Fruit fly (Drosophila melanogaster): ENCODE data around the gene Prosalpha2.
A peak's percentile ranks its signal among the peaks of the same experiment; 100 is the strongest.

The Prosalpha2 gene

DNA sequence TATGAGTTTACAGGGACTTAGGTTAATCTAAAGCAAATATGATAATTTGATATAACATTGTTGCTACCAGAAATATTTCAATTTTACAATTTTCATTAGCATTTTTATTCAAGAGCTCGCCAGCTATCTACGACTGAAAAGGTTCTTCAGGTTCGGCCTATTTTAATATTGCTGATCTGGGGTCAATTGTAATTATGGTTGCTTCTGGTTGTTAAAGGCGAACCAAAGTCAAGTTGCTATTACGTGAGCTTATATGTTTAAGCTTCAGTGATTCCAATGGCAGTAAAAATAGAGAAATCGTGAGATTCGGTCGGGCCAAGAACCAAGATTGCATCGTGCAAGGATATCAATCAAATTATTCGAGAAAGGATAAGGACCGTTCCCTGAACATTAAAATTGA is 4.8 kb downstream of the Prosalpha2 start, which contains the start of gene Desat2:
Desat2 (plus strand) TSS at position 301 of the 400 bp plus-strand sequence.
- no peak for TF ChIP-seq Dfd (GFP tag; optimal IDR thresholded peaks at IDR 0.05)
- TF ChIP-seq Hnf4 (GFP tag; optimal IDR thresholded peaks at IDR 0.05), result no peak
- TF ChIP-seq Rel (GFP tag; optimal IDR thresholded peaks at IDR 0.05), result no peak
- no peak for TF ChIP-seq Rel (tag; optimal IDR thresholded peaks at IDR 0.05)
- no peak for TF ChIP-seq CG9705 (GFP tag; optimal IDR thresholded peaks at IDR 0.05)
- no peak for TF ChIP-seq CG32264 (GFP tag; optimal IDR thresholded peaks at IDR 0.05)
- no peak for TF ChIP-seq h (GFP tag; optimal IDR thresholded peaks at IDR 0.05)
- no peak for TF ChIP-seq dl (GFP tag; optimal IDR thresholded peaks at IDR 0.05; ENCODE audit: insufficient read depth in 1 of 2, partially characterized antibody in 2 of 2)
- TF ChIP-seq ey (GFP tag; optimal IDR thresholded peaks at IDR 0.05), result no peak
- TF ChIP-seq Jra (GFP tag; optimal IDR thresholded peaks at IDR 0.05), result no peak
- no peak for TF ChIP-seq CrebA (GFP tag; optimal IDR thresholded peaks at IDR 0.05; ENCODE audit: borderline replicate concordance)
- TF ChIP-seq sage (GFP tag; optimal IDR thresholded peaks at IDR 0.05), result no peak

- TF ChIP-seq fru (GFP tag; optimal IDR thresholded peaks at IDR 0.05) (no peak), CG9705 (GFP tag; optimal IDR thresholded peaks at IDR 0.05) (no peak)
Measured at dm6 chr3R:12439039-12439400, 7.9 kb downstream of the Prosalpha2 start, which contains the start of the genes CG17207 and CG46427. TSS of gene CG17207 (minus strand) at chr3R:12439139. TSS of gene CG46427 (minus strand) at chr3R:12439139.

dm6 chr3R:12439401-12440143 is 8.5 kb downstream of the Prosalpha2 start, which contains the start of gene Desat1:
TSS of gene Desat1 (plus strand) at chr3R:12439600.
- TF ChIP-seq Dfd (GFP tag; optimal IDR thresholded peaks at IDR 0.05), result no peak
- TF ChIP-seq dsf (GFP tag; optimal IDR thresholded peaks at IDR 0.05; ENCODE audit: borderline replicate concordance), result peak; percentile 34
- peak; percentile 32 for TF ChIP-seq woc (GFP tag; optimal IDR thresholded peaks at IDR 0.05)
- peak; percentile 34 for TF ChIP-seq Jra (GFP tag; optimal IDR thresholded peaks at IDR 0.05)

DNA sequence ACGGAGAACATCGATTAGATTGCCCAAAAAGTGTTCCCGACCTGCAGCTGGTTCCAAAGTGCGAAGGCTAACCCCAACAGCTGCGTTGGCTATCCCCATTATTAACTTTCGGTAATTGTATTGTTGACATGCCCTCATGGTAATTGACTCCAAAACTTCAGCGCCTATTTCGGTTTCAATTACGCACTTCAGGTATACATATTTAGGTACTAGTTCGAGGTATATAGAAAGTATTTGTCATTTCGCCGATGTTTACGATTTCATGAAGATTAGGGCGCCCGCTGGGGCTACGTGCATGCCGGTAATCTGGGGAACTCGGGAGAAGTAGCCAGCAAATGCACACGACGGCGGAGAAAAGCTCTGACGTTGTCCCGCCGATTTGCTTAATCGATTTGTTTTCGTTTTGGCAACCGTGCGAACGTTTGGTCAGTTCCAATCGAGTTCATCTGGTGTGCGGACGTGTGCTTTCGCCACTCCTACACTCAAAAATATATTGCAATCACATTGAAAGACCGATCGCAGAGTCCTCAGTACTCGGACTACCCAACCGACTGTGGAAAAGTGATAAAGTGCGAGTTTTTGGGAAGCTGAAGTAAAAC is 10.0 kb downstream of the Prosalpha2 start:
- no peak for TF ChIP-seq dl (GFP tag; optimal IDR thresholded peaks at IDR 0.05; ENCODE audit: insufficient read depth in 1 of 2, partially characterized antibody in 2 of 2)
- no peak for TF ChIP-seq tai (GFP tag; optimal IDR thresholded peaks at IDR 0.05)
- no peak for TF ChIP-seq sv (GFP tag; optimal IDR thresholded peaks at IDR 0.05)
- peak; percentile 60 for TF ChIP-seq rgr (GFP tag; optimal IDR thresholded peaks at IDR 0.05)
- TF ChIP-seq Hnf4 (GFP tag; optimal IDR thresholded peaks at IDR 0.05), result peak; percentile 1
- TF ChIP-seq Vsx2 (GFP tag; optimal IDR thresholded peaks at IDR 0.05; ENCODE audit: partially characterized antibody), result no peak
- TF ChIP-seq brk (GFP tag; optimal IDR thresholded peaks at IDR 0.05), result no peak
- no peak for TF ChIP-seq jim (GFP tag; optimal IDR thresholded peaks at IDR 0.05)
- no peak for TF ChIP-seq Mio (GFP tag; optimal IDR thresholded peaks at IDR 0.05)
- no peak for TF ChIP-seq Rel (GFP tag; optimal IDR thresholded peaks at IDR 0.05)
- peak; percentile 95 for TF ChIP-seq Rel (tag; optimal IDR thresholded peaks at IDR 0.05)
- TF ChIP-seq CG32264 (GFP tag; optimal IDR thresholded peaks at IDR 0.05), result no peak
- peak; percentile 20 for TF ChIP-seq fru (GFP tag; optimal IDR thresholded peaks at IDR 0.05)
- no peak for TF ChIP-seq sage (GFP tag; optimal IDR thresholded peaks at IDR 0.05)
- no peak for TF ChIP-seq Hr78 (GFP tag; optimal IDR thresholded peaks at IDR 0.05)
- TF ChIP-seq N (GFP tag; optimal IDR thresholded peaks at IDR 0.05), result no peak
- TF ChIP-seq Jra (GFP tag; optimal IDR thresholded peaks at IDR 0.05), result no peak
- peak in 1 of 2 experiments; percentile 16 for TF ChIP-seq foxo (GFP tag; optimal IDR thresholded peaks at IDR 0.05)
- no peak for TF ChIP-seq HLH106 (tag; optimal IDR thresholded peaks at IDR 0.05)
- no peak for TF ChIP-seq GATAd (GFP tag; optimal IDR thresholded peaks at IDR 0.05)
- peak; percentile 11 for TF ChIP-seq Dif (GFP tag; optimal IDR thresholded peaks at IDR 0.05; ENCODE audit: partially characterized antibody)
- peak; percentile 19 for TF ChIP-seq woc (GFP tag; optimal IDR thresholded peaks at IDR 0.05)
- TF ChIP-seq Dfd (GFP tag; optimal IDR thresholded peaks at IDR 0.05), result no peak
- TF ChIP-seq CG9705 (GFP tag; optimal IDR thresholded peaks at IDR 0.05), result no peak
- TF ChIP-seq br (GFP tag; optimal IDR thresholded peaks at IDR 0.05), result no peak
- no peak for TF ChIP-seq pan (optimal IDR thresholded peaks at IDR 0.05)
- no peak for TF ChIP-seq dsf (GFP tag; optimal IDR thresholded peaks at IDR 0.05; ENCODE audit: borderline replicate concordance)
- TF ChIP-seq Hr83 (GFP tag; optimal IDR thresholded peaks at IDR 0.05; ENCODE audit: poor library complexity, severe bottlenecking), result peak; percentile 55
- peak; percentile 63 for TF ChIP-seq h (GFP tag; optimal IDR thresholded peaks at IDR 0.05)
- no peak for TF ChIP-seq usp (GFP tag; optimal IDR thresholded peaks at IDR 0.05)
- TF ChIP-seq Abd-B (GFP tag; optimal IDR thresholded peaks at IDR 0.05), result no peak
- no peak for TF ChIP-seq ey (GFP tag; optimal IDR thresholded peaks at IDR 0.05)
- TF ChIP-seq CrebA (GFP tag; optimal IDR thresholded peaks at IDR 0.05; ENCODE audit: borderline replicate concordance), result no peak
- TF ChIP-seq OdsH (GFP tag; optimal IDR thresholded peaks at IDR 0.05), result no peak
- no peak for TF ChIP-seq Myc (optimal IDR thresholded peaks at IDR 0.05)
- no peak for TF ChIP-seq dmrt93B (GFP tag; optimal IDR thresholded peaks at IDR 0.05)
- TF ChIP-seq lola (GFP tag; optimal IDR thresholded peaks at IDR 0.05), result no peak
- TF ChIP-seq Sp1 (GFP tag; optimal IDR thresholded peaks at IDR 0.05), result peak; percentile 31
- TF ChIP-seq psq (GFP tag; optimal IDR thresholded peaks at IDR 0.05), result no peak

All from whole organism, wandering third instar larva.